Fruit fly (Drosophila melanogaster) whole organism, embryonic: ENCODE data around the gene Cat.
A peak's percentile ranks its signal among the peaks of the same experiment; 100 is the strongest.

Source experiments
- Awh ChIP-seq: fragments of 200-800 bp; sonication (Bioruptor generic); IDR thresholded peaks from 2 replicates; pipeline ENCODE4, ENCODE4 v1.3.6; 2022; ENCODE audit warnings: missing biosample characterization, missing genetic modification characterization
- CG10267 ChIP-seq: fragments of 200-800 bp; sonication (Bioruptor generic); optimal IDR thresholded peaks from 2 replicates; lab custom pipeline; 2018; ENCODE audit warnings: missing biosample characterization, mild to moderate bottlenecking, missing genetic modification characterization, moderate library complexity
- CG12071 ChIP-seq: fragments of 200-800 bp; sonication (Bioruptor generic); optimal IDR thresholded peaks from 3 replicates; lab custom pipeline; 2018; ENCODE audit warnings: missing biosample characterization, mild to moderate bottlenecking, missing genetic modification characterization
- CG12219 ChIP-seq: fragments of 200-800 bp; sonication (Bioruptor generic); optimal IDR thresholded peaks from 3 replicates; lab custom pipeline; 2018; ENCODE audit warnings: missing biosample characterization, mild to moderate bottlenecking, missing genetic modification characterization
- CG15479 ChIP-seq: fragments of 200-800 bp; sonication (Bioruptor generic); optimal IDR thresholded peaks from 3 replicates; lab custom pipeline; 2019; ENCODE audit warnings: missing biosample characterization, mild to moderate bottlenecking, missing genetic modification characterization, moderate library complexity
- CG15601 ChIP-seq: fragments of 200-800 bp; sonication (Bioruptor generic); optimal IDR thresholded peaks from 3 replicates; lab custom pipeline; 2019; ENCODE audit warnings: missing biosample characterization, mild to moderate bottlenecking, missing genetic modification characterization, moderate library complexity
- CG18476 ChIP-seq: fragments of 200-800 bp; sonication (Bioruptor generic); optimal IDR thresholded peaks from 2 replicates; lab custom pipeline; 2016; ENCODE audit warnings: missing biosample characterization, mild to moderate bottlenecking, missing genetic modification characterization
- CG18764 ChIP-seq: fragments of 200-800 bp; sonication (Bioruptor generic); optimal IDR thresholded peaks from 3 replicates; lab custom pipeline; 2016; ENCODE audit warnings: missing biosample characterization, missing genetic modification characterization
- CG2199 ChIP-seq: fragments of 200-800 bp; sonication (Bioruptor generic); IDR thresholded peaks from 3 replicates; pipeline ENCODE4 v1.3.6; 2022; ENCODE audit warnings: missing biosample characterization, missing genetic modification characterization
- CG31388 ChIP-seq: fragments of 200-800 bp; sonication (Bioruptor generic); optimal IDR thresholded peaks from 2 replicates; lab custom pipeline; 2016; ENCODE audit warnings: missing biosample characterization, missing genetic modification characterization
- CG32767 ChIP-seq: fragments of 200-800 bp; sonication (Bioruptor generic); IDR thresholded peaks from 2 replicates; pipeline ENCODE4 v1.3.6; 2022; ENCODE audit warnings: missing biosample characterization, missing genetic modification characterization
- CG4730 ChIP-seq: fragments of 200-800 bp; sonication (Bioruptor generic); IDR thresholded peaks from 2 replicates; pipeline ENCODE4 v1.3.6; 2022; ENCODE audit warnings: missing biosample characterization, missing genetic modification characterization
- CG6683 ChIP-seq: fragments of 200-800 bp; sonication (Bioruptor generic); optimal IDR thresholded peaks from 2 replicates; lab custom pipeline; 2017; ENCODE audit warnings: missing biosample characterization, mild to moderate bottlenecking, missing genetic modification characterization, missing genetic modification reagents
- CG7372 ChIP-seq: fragments of 200-800 bp; sonication (Bioruptor generic); IDR thresholded peaks from 2 replicates; pipeline ENCODE4 v1.3.6; 2022; ENCODE audit warnings: missing biosample characterization, missing genetic modification characterization
- CG8924 ChIP-seq: fragments of 200-800 bp; optimal IDR thresholded peaks from 3 replicates; lab custom pipeline; 2019; ENCODE audit warnings: missing biosample characterization, mild to moderate bottlenecking, missing genetic modification characterization, moderate library complexity
- D ChIP-seq, 2 experiments: fragments of 200-800 bp in 1 of 2; fragments of >200 bp in 1 of 2; sonication (Bioruptor generic) in 1 of 2; optimal IDR thresholded peaks; 2 replicates in 1 of 2; 3 replicates in 1 of 2; lab custom pipeline; 2017; ENCODE audit warnings: mild to moderate bottlenecking in 1 of 2, missing biosample characterization in 1 of 2, missing genetic modification characterization in 1 of 2, missing genetic modification reagents in 1 of 2
- Deaf1 ChIP-seq: fragments of 200-800 bp; optimal IDR thresholded peaks from 3 replicates; lab custom pipeline; 2019; ENCODE audit warnings: missing biosample characterization, mild to moderate bottlenecking, missing genetic modification characterization, moderate library complexity
- Dref ChIP-seq: fragments of 200-800 bp; sonication (Bioruptor generic); IDR thresholded peaks from 2 replicates; pipeline ENCODE4 v1.3.6; 2022; ENCODE audit warnings: missing biosample characterization, missing genetic modification characterization
- Ets65A ChIP-seq: fragments of 200-800 bp; sonication (Bioruptor generic); peaks from one replicate; lab custom pipeline; 2016; ENCODE audit warnings: missing biosample characterization, missing genetic modification characterization
- Fer1 ChIP-seq: fragments of 200-800 bp; sonication (Bioruptor generic); optimal IDR thresholded peaks from 2 replicates; lab custom pipeline; 2017; ENCODE audit warnings: missing biosample characterization, mild to moderate bottlenecking, missing genetic modification characterization
- Hey ChIP-seq: fragments of 200-800 bp; sonication (Bioruptor generic); optimal IDR thresholded peaks from 3 replicates; lab custom pipeline; 2018; ENCODE audit warnings: missing biosample characterization, mild to moderate bottlenecking, missing genetic modification characterization
- Nf-YB ChIP-seq: fragments of 200-800 bp; sonication (Bioruptor generic); optimal IDR thresholded peaks from 3 replicates; lab custom pipeline; 2019; ENCODE audit warnings: missing biosample characterization, mild to moderate bottlenecking, missing genetic modification characterization, moderate library complexity
- Nf-YC ChIP-seq: fragments of 200-800 bp; optimal IDR thresholded peaks from 3 replicates; lab custom pipeline; 2019; ENCODE audit warnings: missing biosample characterization, mild to moderate bottlenecking, missing genetic modification characterization, moderate library complexity
- amos ChIP-seq: fragments of 200-800 bp; sonication (Bioruptor generic); IDR thresholded peaks from 2 replicates; pipeline ENCODE4 v1.3.6; 2022; ENCODE audit warnings: missing biosample characterization, missing genetic modification characterization; ENCODE audit not compliant: partially characterized antibody
- ap ChIP-seq: fragments of 200-800 bp; sonication (Bioruptor generic); IDR thresholded peaks from 2 replicates; pipeline ENCODE4 v1.3.6; 2022; ENCODE audit warnings: missing biosample characterization, missing genetic modification characterization
- cg ChIP-seq: fragments of 200-800 bp; sonication (Bioruptor generic); optimal IDR thresholded peaks from 3 replicates; lab custom pipeline; 2019; ENCODE audit warnings: missing biosample characterization, mild to moderate bottlenecking, missing genetic modification characterization, moderate library complexity
- chinmo ChIP-seq: fragments of 200-800 bp; sonication (Bioruptor generic); IDR thresholded peaks from 4 replicates; pipeline ENCODE4 v1.3.6; 2022; ENCODE audit warnings: missing biosample characterization, missing genetic modification characterization; ENCODE audit not compliant: partially characterized antibody
- chm ChIP-seq: fragments of 200-800 bp; sonication (Bioruptor generic); IDR thresholded peaks from 2 replicates; pipeline ENCODE4 v1.3.6; 2022; ENCODE audit warnings: missing biosample characterization, missing genetic modification characterization
- crol ChIP-seq: fragments of 200-800 bp; sonication (Bioruptor generic); IDR thresholded peaks from 2 replicates; pipeline ENCODE4 v1.3.6; 2022; ENCODE audit warnings: missing biosample characterization, missing genetic modification characterization
- ewg ChIP-seq: fragments of 200-800 bp; sonication (Bioruptor generic); optimal IDR thresholded peaks from 3 replicates; lab custom pipeline; 2017; ENCODE audit warnings: mild to moderate bottlenecking, missing biosample characterization, missing genetic modification reagents, missing genetic modification characterization
- gro ChIP-seq: fragments of 200-800 bp; sonication (Bioruptor generic); optimal IDR thresholded peaks from 2 replicates; lab custom pipeline; 2016; ENCODE audit warnings: missing biosample characterization, missing genetic modification characterization
- luna ChIP-seq: fragments of 200-800 bp; sonication (Bioruptor generic); optimal IDR thresholded peaks from 2 replicates; lab custom pipeline; 2016; ENCODE audit warnings: missing biosample characterization, missing genetic modification characterization
- mld ChIP-seq: fragments of 200-800 bp; sonication (Bioruptor generic); IDR thresholded peaks from 3 replicates; pipeline ENCODE4 v1.3.6; 2022; ENCODE audit warnings: missing biosample characterization, missing genetic modification characterization; ENCODE audit not compliant: partially characterized antibody
- nerfin-1 ChIP-seq: fragments of 200-800 bp; sonication (Bioruptor generic); optimal IDR thresholded peaks from 3 replicates; lab custom pipeline; 2019; ENCODE audit warnings: missing biosample characterization, mild to moderate bottlenecking, missing genetic modification characterization, moderate library complexity
- onecut ChIP-seq: fragments of 200-800 bp; sonication (Bioruptor generic); IDR thresholded peaks from 2 replicates; pipeline ENCODE4 v1.3.6; 2022; ENCODE audit warnings: missing biosample characterization, missing genetic modification characterization
- phol ChIP-seq: fragments of 200-800 bp; sonication (Bioruptor generic); optimal IDR thresholded peaks from 3 replicates; lab custom pipeline; 2018; ENCODE audit warnings: missing biosample characterization, mild to moderate bottlenecking, missing genetic modification characterization, moderate library complexity
- pros ChIP-seq: fragments of 200-800 bp; sonication (Bioruptor generic); optimal IDR thresholded peaks from 3 replicates; lab custom pipeline; 2019; ENCODE audit warnings: missing biosample characterization, mild to moderate bottlenecking, missing genetic modification characterization, moderate library complexity
- scrt ChIP-seq: fragments of 200-800 bp; sonication (Bioruptor generic); optimal IDR thresholded peaks from 2 replicates; lab custom pipeline; 2018; ENCODE audit warnings: missing biosample characterization, mild to moderate bottlenecking, missing genetic modification characterization, moderate library complexity
- seq ChIP-seq: fragments of 200-800 bp; sonication (Bioruptor generic); IDR thresholded peaks from 2 replicates; pipeline ENCODE4 v1.3.6; 2022; ENCODE audit warnings: missing biosample characterization, missing genetic modification characterization
- stwl ChIP-seq: fragments of 200-800 bp; sonication (Bioruptor generic); optimal IDR thresholded peaks from 3 replicates; lab custom pipeline; 2018; ENCODE audit warnings: missing biosample characterization, mild to moderate bottlenecking, missing genetic modification characterization, moderate library complexity
- tx ChIP-seq: fragments of 200-800 bp; sonication (Bioruptor generic); optimal IDR thresholded peaks from 2 replicates; lab custom pipeline; 2016; ENCODE audit warnings: missing biosample characterization, missing genetic modification characterization
- zen2 ChIP-seq: fragments of 200-800 bp; sonication (Bioruptor generic); IDR thresholded peaks from 3 replicates; pipeline ENCODE4 v1.3.6; 2022; ENCODE audit warnings: missing biosample characterization, missing genetic modification characterization; ENCODE audit not compliant: partially characterized antibody

Cat gene

DNA sequence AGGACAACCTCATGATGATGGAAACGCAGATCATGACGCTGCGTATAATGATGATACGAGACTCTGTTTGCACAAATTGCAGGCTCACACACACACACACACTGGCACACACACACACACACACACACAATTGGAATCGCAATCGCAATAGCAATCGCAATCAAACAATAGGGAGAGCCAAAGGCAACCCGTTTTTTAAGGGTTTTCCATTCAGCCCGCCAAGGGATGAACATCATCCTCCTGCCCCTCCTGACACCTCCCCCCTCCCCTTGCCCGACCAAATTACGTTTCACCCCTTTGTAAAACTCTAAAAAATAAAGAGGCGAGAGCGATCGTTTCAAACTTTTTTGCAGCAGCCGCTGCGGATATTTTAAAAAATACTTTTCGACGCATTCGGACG, 29.8 kb downstream of the Cat start (continued):
- TF ChIP-seq CG10267 (tag; lab: Kevin White, UChicago) (no peak), gro (GFP tag; lab: Kevin White, UChicago) (no peak)
- TF ChIP-seq, all 482 proteins: peak for 8

DNA sequence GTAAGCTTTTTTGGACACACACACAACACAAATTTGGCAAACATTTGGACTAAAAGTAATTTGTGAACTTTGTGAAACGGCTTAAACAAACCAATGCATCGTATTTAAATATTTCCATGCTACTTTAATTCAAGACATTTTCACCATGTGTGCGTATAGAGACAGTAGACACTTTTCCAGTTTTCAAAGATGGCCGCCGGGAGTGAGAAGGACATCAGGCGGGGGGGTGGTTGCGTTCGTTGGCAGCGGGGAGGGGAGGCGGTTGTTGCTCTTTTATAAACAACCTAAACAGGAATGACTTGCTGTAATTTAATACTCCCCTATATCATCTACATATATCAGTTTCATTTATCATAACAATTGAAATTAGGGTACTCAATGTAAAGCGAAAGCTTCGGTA, 31.0 kb downstream of the Cat start:
- TF ChIP-seq Hey (tag; lab: Kevin White, UChicago) (no peak), CG6683 (GFP tag; lab: Kevin White, UChicago) (no peak), mld (GFP tag; lab: Robert Waterston, UW) (no peak), CG32767 (GFP tag; lab: Robert Waterston, UW) (0 out of 2 replicates have a peak, but pooled peaks have one; percentile 26), CG2199 (GFP tag; lab: Robert Waterston, UW) (0 out of 3 replicates have a peak, but pooled peaks have one; percentile 24), phol (tag; lab: Kevin White, UChicago) (peak; percentile 53), crol (GFP tag; lab: Robert Waterston, UW) (peak; percentile 88; the same call in 1 of the 2 replicates), CG15479 (GFP tag; lab: Kevin White, UChicago) (no peak), Awh (GFP tag; lab: Robert Waterston, UW) (no peak), stwl (tag; lab: Kevin White, UChicago) (no peak), pros (peak; percentile 7), scrt (peak; percentile 9), Fer1 (GFP tag; lab: Kevin White, UChicago) (no peak)

DNA sequence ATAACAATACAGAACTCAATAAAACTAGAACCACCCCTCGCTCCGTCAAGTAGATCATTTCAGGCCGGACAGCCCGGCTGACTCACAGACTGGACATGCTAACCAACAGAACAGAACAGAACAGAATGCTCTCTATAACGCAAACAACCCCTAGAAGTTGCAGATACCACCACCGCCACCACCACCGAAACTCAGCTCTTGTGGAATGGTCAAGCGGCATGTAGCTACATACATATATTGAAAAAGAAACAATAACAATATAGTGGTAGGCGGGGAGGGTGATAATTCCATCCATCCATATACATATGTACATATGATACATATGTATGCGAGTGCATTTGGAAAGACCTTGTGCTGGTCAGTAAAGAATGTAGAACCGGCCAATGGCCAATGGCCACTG, 32.0 kb downstream of the Cat start:
- 0 out of 3 replicates have a peak, but pooled peaks have one; percentile 86 for TF ChIP-seq CG2199 (GFP tag; lab: Robert Waterston, UW)
- TF ChIP-seq CG31388: no peak
- no peak for TF ChIP-seq luna (GFP tag; lab: Kevin White, UChicago)
- peak; percentile 90 for TF ChIP-seq Nf-YB (GFP tag; lab: Kevin White, UChicago)
- no peak for TF ChIP-seq CG15601
- TF ChIP-seq Nf-YC: peak; percentile 84
- TF ChIP-seq CG18476 (GFP tag; lab: Kevin White, UChicago): peak; percentile 49
- TF ChIP-seq seq (GFP tag; lab: Robert Waterston, UW): peak; percentile 84
- peak; percentile 71 for TF ChIP-seq nerfin-1
- TF ChIP-seq tx (GFP tag; lab: Kevin White, UChicago): no peak
- TF ChIP-seq D (optimal IDR thresholded peaks at IDR 0.05; lab: Kevin White, UChicago): peak; percentile 45
- no peak for TF ChIP-seq D (GFP tag; optimal IDR thresholded peaks at IDR 0.05; lab: Kevin White, UChicago)
- peak; percentile 53 for TF ChIP-seq CG8924 (tag; lab: Kevin White, UChicago)
- no peak for TF ChIP-seq CG18764 (GFP tag; lab: Kevin White, UChicago)
- TF ChIP-seq chinmo: 0 out of 4 replicates have a peak, but pooled peaks have one; percentile 5
- TF ChIP-seq Ets65A: peak; percentile 64
- TF ChIP-seq cg (GFP tag; lab: Kevin White, UChicago): peak; percentile 37
- TF ChIP-seq chm (GFP tag; lab: Robert Waterston, UW): no peak
- peak; percentile 62 for TF ChIP-seq pros

DNA sequence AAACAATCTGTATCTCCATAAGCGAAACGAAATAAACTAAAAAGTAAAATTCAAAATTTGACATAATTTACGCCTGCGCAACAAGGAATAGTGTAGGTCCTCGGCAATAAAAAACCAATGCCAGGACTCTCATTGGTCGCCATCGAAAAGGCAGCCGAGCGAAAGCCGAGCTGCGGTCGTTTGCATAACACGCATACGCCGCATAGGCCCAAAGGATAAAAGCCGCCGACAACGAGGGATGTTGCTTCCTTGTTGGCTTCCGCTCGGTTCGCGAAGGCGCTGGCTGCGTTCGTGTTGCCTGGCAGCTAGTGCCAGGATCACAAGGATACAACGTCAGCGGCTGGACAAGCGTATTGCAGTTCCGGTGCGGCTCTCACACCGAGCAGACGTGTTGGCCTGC, 38.1 kb downstream of the Cat start:
- TF ChIP-seq ewg (GFP tag; lab: Kevin White, UChicago) (peak; percentile 37), CG7372 (GFP tag; lab: Robert Waterston, UW) (peak; percentile 75; the same call in 1 of the 2 replicates), Dref (GFP tag; lab: Robert Waterston, UW) (no peak), CG4730 (GFP tag; lab: Robert Waterston, UW) (no peak), CG18476 (GFP tag; lab: Kevin White, UChicago) (no peak), Nf-YB (GFP tag; lab: Kevin White, UChicago) (peak; percentile 73), CG12071 (GFP tag; lab: Kevin White, UChicago) (no peak), zen2 (GFP tag; lab: Robert Waterston, UW) (no peak), Ets65A (peak; percentile 46), Deaf1 (tag; lab: Kevin White, UChicago) (peak; percentile 93), onecut (no peak), Nf-YC (peak; percentile 92), ap (GFP tag; lab: Robert Waterston, UW) (no peak), CG12219 (GFP tag; lab: Kevin White, UChicago) (no peak), amos (GFP tag; lab: Robert Waterston, UW) (no peak)
- TF ChIP-seq, all 482 proteins: peak for 6
